Fruit fly (Drosophila melanogaster) whole organism: Measurements from ENCODE around the gene Suv3.

ENCODE experiments used
- CG8478 ChIP-seq: fragments of >200 bp; optimal IDR thresholded peaks from 2 replicates; lab custom pipeline; 2018; ENCODE audit warnings: inconsistent platforms
- Dll ChIP-seq: fragments of >200 bp; optimal IDR thresholded peaks from 2 replicates; lab custom pipeline; 2017
- EcR ChIP-seq, 2 experiments: fragments of >200 bp; optimal IDR thresholded peaks; 2 replicates each; lab custom pipeline; 2017; ENCODE audit warnings: missing biosample characterization in 2 of 2, missing genetic modification characterization in 2 of 2, missing genetic modification reagents in 2 of 2
- pan ChIP-seq: fragments of >200 bp; optimal IDR thresholded peaks from 2 replicates; lab custom pipeline; 2017
- psq ChIP-seq: fragments of >200 bp; optimal IDR thresholded peaks from 2 replicates; lab custom pipeline; 2017
- usp ChIP-seq: fragments of >200 bp; optimal IDR thresholded peaks from 2 replicates; lab custom pipeline; 2017; ENCODE audit warnings: missing biosample characterization, missing genetic modification characterization, mixed read lengths

The Suv3 gene

DNA sequence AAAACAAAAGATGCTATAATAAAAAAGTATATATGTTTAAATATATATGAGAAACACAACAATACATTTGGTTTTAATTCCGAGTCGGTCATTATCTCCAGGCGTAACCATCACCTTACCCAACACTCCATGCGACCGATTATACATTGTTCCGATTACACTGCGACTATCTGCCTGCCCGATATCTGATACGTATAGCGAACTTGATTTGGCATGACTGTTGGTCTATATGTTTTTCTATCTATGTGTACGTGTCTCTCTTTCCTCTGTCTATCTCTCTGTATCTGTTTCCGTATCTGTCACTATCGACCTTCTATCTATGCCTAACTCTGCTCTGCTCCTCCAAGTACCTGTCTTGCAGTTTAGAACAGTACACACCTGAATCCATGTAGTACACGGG, 9.9 kb upstream of the Suv3 start:
- no peak for TF ChIP-seq Dll (lab: Kevin White, UChicago)
- TF ChIP-seq usp: no peak
- TF ChIP-seq EcR (GFP tag; optimal IDR thresholded peaks at IDR 0.05; lab: Kevin White, UChicago): no peak
- no peak for TF ChIP-seq pan (lab: Kevin White, UChicago)
- no peak for TF ChIP-seq psq
- TF ChIP-seq CG8478 (lab: Kevin White, UChicago): no peak

dm6 chr3R:4307664-4308416, 3.5 kb upstream of the Suv3 start, which contains the start of gene MP1:
Gene MP1 (plus strand): TSS chr3R:4307908.
- TF ChIP-seq psq (no peak), usp (no peak), Dll (lab: Kevin White, UChicago) (no peak), pan (lab: Kevin White, UChicago) (no peak), CG8478 (lab: Kevin White, UChicago) (no peak), EcR (GFP tag; optimal IDR thresholded peaks at IDR 0.05; lab: Kevin White, UChicago) (no peak)

- TF ChIP-seq pan (lab: Kevin White, UChicago) (no peak), usp (no peak), EcR (GFP tag; optimal IDR thresholded peaks at IDR 0.05; lab: Kevin White, UChicago) (no peak)
Observed at dm6 chr3R:4308708-4309107, 2.6 kb upstream of the Suv3 start.

DNA sequence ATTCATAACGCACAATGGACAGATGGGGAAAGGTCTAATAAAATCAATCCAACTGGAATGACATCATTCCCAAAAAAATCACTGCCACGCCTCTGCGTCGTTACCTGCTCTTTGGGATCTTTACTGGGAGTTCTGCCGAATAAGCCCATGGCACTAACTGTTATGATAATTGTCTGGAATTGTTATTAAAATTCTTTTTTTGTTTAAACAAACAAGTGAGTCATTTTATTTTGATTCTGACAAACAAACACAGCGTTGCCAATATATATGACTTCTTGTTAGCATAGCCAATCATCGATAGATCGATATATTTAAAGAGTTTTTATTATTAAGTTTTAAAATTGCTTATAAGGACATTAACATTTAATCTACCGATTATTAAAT, 680 bp upstream of the Suv3 start, which contains the start of gene Vps24:
Vps24 (minus strand) TSS at position 265 of the 384 bp plus-strand sequence.
- TF ChIP-seq psq (no peak), CG8478 (lab: Kevin White, UChicago) (no peak), pan (lab: Kevin White, UChicago) (no peak), Dll (lab: Kevin White, UChicago) (no peak), usp (no peak), EcR (GFP tag; optimal IDR thresholded peaks at IDR 0.05; lab: Kevin White, UChicago) (no peak)

DNA sequence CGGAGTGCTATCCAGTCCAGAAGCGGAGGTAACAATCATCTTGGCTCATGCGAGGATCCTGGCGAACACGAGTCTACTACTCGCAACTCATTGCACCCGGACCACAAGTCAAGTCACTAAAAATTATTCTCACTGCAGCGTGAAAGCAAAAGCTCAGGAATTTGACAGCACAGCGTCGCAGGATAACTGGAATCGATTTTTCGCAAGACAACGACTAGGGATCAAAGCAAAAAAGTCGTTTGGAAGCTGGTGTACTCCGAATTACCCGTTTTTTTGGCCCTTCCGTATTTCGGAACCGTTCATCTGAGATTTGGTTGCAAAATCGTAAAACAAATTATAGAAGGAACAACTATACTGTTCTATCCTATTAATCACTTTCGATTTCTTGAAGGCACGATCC, 7.2 kb downstream of the Suv3 start:
- no peak for TF ChIP-seq CG8478 (lab: Kevin White, UChicago)
- TF ChIP-seq usp: no peak
- no peak for TF ChIP-seq EcR (GFP tag; optimal IDR thresholded peaks at IDR 0.05; lab: Kevin White, UChicago)
- no peak for TF ChIP-seq Dll (lab: Kevin White, UChicago)
- TF ChIP-seq psq: no peak
- no peak for TF ChIP-seq pan (lab: Kevin White, UChicago)

dm6 chr3R:4318999-4319398, 7.6 kb downstream of the Suv3 start, which contains the start of gene Syt14:
Gene Syt14 (minus strand): TSS chr3R:4319069.
- TF ChIP-seq Dll (lab: Kevin White, UChicago) (no peak), EcR (GFP tag; optimal IDR thresholded peaks at IDR 0.05; lab: Kevin White, UChicago) (no peak), psq (no peak), pan (lab: Kevin White, UChicago) (no peak), usp (no peak), CG8478 (lab: Kevin White, UChicago) (no peak)

DNA sequence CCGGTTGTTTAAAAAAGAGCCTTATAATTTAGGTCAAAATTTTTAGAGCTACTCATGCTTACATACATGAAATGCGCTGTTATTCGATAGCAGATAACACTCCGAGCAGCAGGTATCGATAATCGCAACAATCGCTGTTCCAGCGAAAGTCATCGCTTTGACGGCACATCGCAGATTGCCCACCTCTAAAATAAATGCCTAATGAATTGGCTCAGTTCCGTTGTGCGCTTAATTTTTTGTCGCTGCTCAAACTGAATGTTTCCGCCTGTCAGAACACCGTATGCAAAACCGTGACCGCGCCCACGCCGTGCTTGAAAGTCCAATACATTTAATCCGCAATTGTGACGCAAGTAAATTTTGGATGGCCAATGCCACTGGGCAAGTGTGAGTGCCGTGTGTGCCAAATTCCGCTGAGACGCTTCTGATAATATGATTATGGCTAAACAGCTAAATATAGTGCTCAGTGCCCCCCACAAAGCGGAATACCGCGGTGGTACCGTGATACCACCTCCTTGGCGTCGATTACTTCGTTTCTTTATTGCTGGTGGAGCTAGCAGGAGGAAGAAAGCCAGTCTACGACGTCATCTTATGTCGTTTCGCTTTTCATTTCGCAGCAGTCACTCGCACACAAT, 8.3 kb downstream of the Suv3 start, which contains the start of gene CG9795:
CG9795 (plus strand) TSS at position 177 of the 632 bp plus-strand sequence.
- TF ChIP-seq psq (no peak), usp (no peak), EcR (GFP tag; optimal IDR thresholded peaks at IDR 0.05; lab: Kevin White, UChicago) (no peak), pan (lab: Kevin White, UChicago) (no peak), Dll (lab: Kevin White, UChicago) (no peak), CG8478 (lab: Kevin White, UChicago) (no peak)

- TF ChIP-seq EcR (GFP tag; optimal IDR thresholded peaks at IDR 0.05; lab: Kevin White, UChicago) (no peak), pan (lab: Kevin White, UChicago) (no peak), CG8478 (lab: Kevin White, UChicago) (no peak), usp (no peak), psq (no peak), Dll (lab: Kevin White, UChicago) (no peak)
Observed at dm6 chr3R:4333964-4334363, 22.6 kb downstream of the Suv3 start, which contains the start of gene CG9776. Gene CG9776 (minus strand): TSS chr3R:4334071.

DNA sequence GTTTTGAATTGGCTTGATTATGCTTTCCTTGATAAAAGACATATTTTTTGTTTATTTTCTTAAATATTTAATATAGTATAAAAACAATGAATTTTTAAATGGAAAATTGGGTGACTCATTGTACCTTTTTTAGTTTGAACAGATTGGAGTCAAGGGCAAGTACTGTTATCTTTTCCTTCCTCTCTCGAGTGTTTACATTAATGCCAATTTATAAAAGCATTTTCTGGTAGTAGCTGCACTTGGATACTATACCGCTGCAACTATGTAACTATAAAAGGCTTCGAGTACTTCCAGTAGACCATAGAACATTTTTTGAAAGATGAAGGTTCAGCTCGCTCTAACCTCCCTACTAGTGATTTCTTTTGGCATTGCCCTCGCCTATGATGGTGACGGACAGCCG, 23.4 kb downstream of the Suv3 start, which contains the start of gene CG14645:
CG14645 (plus strand) TSS at position 301 of the 400 bp plus-strand sequence.
- TF ChIP-seq CG8478 (lab: Kevin White, UChicago): no peak
- no peak for TF ChIP-seq usp
- no peak for TF ChIP-seq pan (lab: Kevin White, UChicago)
- no peak for TF ChIP-seq psq
- no peak for TF ChIP-seq EcR (GFP tag; optimal IDR thresholded peaks at IDR 0.05; lab: Kevin White, UChicago)
- no peak for TF ChIP-seq Dll (lab: Kevin White, UChicago)

dm6 chr3R:4337580-4337979, 26.2 kb downstream of the Suv3 start, which contains the start of the genes Skp2 and CG1103:
Gene Skp2 (minus strand): TSS chr3R:4337674.
Gene CG1103 (plus strand): TSS chr3R:4337755.
- no peak for TF ChIP-seq usp
- no peak for TF ChIP-seq Dll (lab: Kevin White, UChicago)
- no peak for TF ChIP-seq pan (lab: Kevin White, UChicago)
- TF ChIP-seq psq: no peak
- TF ChIP-seq CG8478 (lab: Kevin White, UChicago): no peak
- TF ChIP-seq EcR (GFP tag; optimal IDR thresholded peaks at IDR 0.05; lab: Kevin White, UChicago): no peak

DNA sequence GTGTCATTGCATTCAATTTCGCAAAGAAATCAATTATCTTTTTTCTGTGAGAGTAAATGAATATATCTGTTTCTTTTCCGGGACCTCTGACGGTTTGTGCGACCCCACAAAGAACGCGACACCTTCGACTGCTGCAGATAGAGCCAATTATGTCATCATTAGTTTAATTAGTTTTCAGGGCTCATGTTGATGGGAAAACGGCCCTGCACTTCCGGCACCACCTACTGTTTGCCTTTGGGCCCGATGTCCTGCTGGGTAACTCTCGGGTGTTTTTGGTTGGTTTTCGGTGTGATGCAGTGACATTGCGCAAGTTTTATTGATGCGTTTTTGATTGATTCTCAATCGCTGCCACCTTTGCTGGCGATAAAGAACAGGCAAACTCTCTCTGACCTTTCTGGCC, 28.8 kb downstream of the Suv3 start:
- TF ChIP-seq psq (no peak), usp (no peak), CG8478 (lab: Kevin White, UChicago) (no peak), EcR (GFP tag; optimal IDR thresholded peaks at IDR 0.05; lab: Kevin White, UChicago) (no peak), pan (lab: Kevin White, UChicago) (no peak), Dll (lab: Kevin White, UChicago) (no peak)

- TF ChIP-seq pan (lab: Kevin White, UChicago) (no peak), EcR (GFP tag; optimal IDR thresholded peaks at IDR 0.05; lab: Kevin White, UChicago) (no peak), usp (no peak), Dll (lab: Kevin White, UChicago) (no peak), psq (no peak), CG8478 (lab: Kevin White, UChicago) (no peak)
Observed at dm6 chr3R:4341177-4341576, 29.8 kb downstream of the Suv3 start.
